Worm (Caenorhabditis elegans): ENCODE measurements around the gene memb-2.

ce11 chrV:5644171-5644570 is 24.2 kb upstream of the memb-2 start, which contains the start of gene srx-117:
- TF ChIP-seq him-1 (tag; optimal IDR thresholded peaks at IDR 0.05) = no peak
- TF ChIP-seq W03F9.2 (tag; optimal IDR thresholded peaks at IDR 0.05) = no peak

Data from whole organism, L4/young adult.